Fruit fly (Drosophila melanogaster) whole organism: ENCODE data around the gene CG14205.

ENCODE experiments used
- CG8478 ChIP-seq: fragments of >200 bp; optimal IDR thresholded peaks from 2 replicates; lab custom pipeline; 2018; ENCODE audit warnings: inconsistent platforms
- Dll ChIP-seq: fragments of >200 bp; optimal IDR thresholded peaks from 2 replicates; lab custom pipeline; 2017
- EcR ChIP-seq, 2 experiments: fragments of >200 bp; optimal IDR thresholded peaks; 2 replicates each; lab custom pipeline; 2017; ENCODE audit warnings: missing biosample characterization in 2 of 2, missing genetic modification characterization in 2 of 2, missing genetic modification reagents in 2 of 2
- pan ChIP-seq: fragments of >200 bp; optimal IDR thresholded peaks from 2 replicates; lab custom pipeline; 2017
- psq ChIP-seq: fragments of >200 bp; optimal IDR thresholded peaks from 2 replicates; lab custom pipeline; 2017
- usp ChIP-seq: fragments of >200 bp; optimal IDR thresholded peaks from 2 replicates; lab custom pipeline; 2017; ENCODE audit warnings: missing biosample characterization, missing genetic modification characterization, mixed read lengths

The CG14205 gene

DNA sequence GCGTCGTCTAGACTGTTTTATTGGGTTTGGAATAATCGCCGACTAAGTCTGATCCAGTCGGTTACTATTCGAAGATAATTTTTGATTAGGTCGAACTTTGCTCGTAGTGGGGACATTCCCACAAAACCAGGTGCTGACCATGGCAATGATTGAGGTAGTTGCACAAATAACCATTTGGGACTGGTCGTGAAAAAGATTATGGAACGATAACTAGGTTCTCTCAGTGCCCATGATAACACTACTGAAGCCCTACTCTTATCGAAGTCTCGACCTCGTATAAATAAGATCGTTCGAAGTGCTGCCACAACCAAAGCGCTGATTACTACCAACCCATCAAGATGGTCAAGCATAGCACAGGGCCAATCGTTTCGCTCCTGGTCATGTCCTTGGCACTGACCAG is at the start of gene CG14205:
Gene CG14205 (plus strand): TSS at position 301 of the 400 bp plus-strand sequence.
- TF ChIP-seq psq (lab: Kevin White, UChicago) (no peak), usp (GFP tag; lab: Kevin White, UChicago) (no peak), pan (no peak)

DNA sequence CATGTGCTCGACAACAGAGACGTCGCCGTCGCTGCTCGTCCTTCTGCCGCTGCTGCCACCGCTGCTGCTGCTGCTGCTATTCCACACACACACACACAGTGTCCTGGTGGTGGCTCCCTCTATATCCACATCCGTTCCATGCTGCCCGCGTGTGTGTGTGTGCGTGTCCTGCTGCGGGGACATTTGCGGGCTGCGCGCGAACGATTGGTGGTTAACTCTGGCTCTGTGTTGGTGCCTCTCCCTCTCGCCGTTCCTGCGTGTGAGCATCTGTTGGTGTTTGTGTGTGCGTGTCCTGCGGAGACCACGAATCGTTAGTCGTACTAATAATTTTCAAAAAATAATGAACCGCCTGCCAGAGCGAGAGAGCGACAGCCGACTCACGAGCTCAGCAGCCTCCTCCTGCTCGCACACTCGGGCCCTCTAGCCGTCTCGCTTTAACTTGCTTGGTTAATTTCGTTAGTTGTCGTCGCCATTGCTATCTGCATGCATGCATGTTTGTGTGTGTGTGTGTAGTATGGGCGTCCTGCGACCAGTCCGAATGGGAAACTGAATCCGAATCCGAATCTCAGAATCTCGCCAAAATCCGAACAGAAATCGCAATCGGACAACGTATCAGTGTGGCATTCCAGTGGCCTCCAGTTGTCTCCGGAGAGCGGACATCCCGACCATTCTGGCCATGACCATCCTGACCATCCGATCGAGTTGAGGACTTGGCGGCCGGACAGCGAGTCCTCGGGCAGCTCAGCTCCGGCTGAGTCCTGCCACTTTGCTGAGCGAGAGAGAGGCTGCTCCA is 46.3 kb upstream of the CG14205 start:
- TF ChIP-seq EcR (GFP tag; optimal IDR thresholded peaks at IDR 0.05; lab: Kevin White, UChicago) (no peak), Dll (lab: Kevin White, UChicago) (peak; percentile 15), CG8478 (lab: Kevin White, UChicago) (peak; percentile 51)

DNA sequence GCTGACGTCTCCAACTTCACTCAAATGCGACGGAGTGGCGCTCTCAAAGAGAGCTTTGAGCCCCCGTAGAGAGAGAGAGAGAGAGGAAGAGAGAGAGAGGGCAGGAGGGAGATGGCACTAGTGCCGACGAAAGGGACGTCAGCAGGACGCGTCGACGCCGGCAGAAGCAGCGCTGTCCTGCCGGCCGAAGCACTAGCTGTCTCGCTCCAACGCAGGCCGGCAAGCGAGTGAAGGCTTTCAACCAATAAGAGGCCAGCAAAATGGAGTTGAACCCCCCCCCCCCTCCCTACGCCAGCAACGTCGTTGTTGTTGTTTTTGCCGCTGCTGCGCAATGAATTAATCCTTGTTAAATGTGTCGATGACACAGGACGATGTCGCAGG is 45.8 kb upstream of the CG14205 start:
- no peak for TF ChIP-seq CG8478 (lab: Kevin White, UChicago)
- no peak for TF ChIP-seq Dll (lab: Kevin White, UChicago)
- TF ChIP-seq EcR (GFP tag; optimal IDR thresholded peaks at IDR 0.05; lab: Kevin White, UChicago): no peak
- TF ChIP-seq psq (lab: Kevin White, UChicago): no peak
- no peak for TF ChIP-seq usp (GFP tag; lab: Kevin White, UChicago)
- no peak for TF ChIP-seq pan

DNA sequence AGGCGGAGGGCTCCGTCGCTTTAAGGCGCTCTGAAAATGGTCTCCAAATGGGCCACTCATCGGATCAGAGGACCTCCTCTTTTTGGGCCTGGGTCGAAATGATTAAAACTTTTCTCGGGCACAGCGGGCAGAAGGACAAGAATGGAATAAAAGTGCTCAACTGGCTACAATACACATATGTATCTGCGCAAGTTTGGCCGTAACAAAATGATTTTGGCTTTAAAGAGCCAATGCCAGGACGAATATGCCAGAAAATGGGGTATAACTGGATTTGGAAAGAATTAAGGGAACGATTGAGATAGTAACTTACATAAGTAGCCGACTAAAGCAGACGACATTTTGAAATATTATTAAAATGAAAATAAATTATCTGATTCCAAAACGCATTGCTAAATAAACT is 45.0 kb upstream of the CG14205 start, which contains the start of gene CG32532:
Gene CG32532 (minus strand): TSS at position 101 of the 400 bp plus-strand sequence.
- TF ChIP-seq psq (lab: Kevin White, UChicago) (no peak), EcR (GFP tag; optimal IDR thresholded peaks at IDR 0.05; lab: Kevin White, UChicago) (no peak), pan (no peak), CG8478 (lab: Kevin White, UChicago) (no peak), usp (GFP tag; lab: Kevin White, UChicago) (no peak), Dll (lab: Kevin White, UChicago) (no peak)

DNA sequence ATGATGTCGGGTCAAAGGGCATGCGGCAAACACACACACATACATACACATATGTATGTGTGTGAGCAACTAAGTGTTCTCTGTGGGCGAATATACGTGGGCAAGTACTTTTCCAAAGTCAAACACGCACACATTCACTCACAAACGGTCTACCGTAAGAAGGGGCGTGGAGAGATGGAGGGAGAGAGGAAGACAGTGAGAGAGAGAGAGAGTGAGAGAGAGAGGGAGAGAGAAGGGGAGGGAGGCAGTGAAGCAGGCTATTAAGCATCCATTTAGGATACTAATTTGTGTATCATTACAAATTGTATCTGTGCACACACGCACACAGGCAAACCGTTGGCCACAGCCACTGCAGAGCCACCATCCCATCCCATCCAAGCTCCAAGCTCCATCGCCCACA is 44.0 kb upstream of the CG14205 start:
- no peak for TF ChIP-seq usp (GFP tag; lab: Kevin White, UChicago)
- TF ChIP-seq psq (lab: Kevin White, UChicago): no peak
- no peak for TF ChIP-seq CG8478 (lab: Kevin White, UChicago)
- TF ChIP-seq Dll (lab: Kevin White, UChicago): no peak
- TF ChIP-seq EcR (GFP tag; optimal IDR thresholded peaks at IDR 0.05; lab: Kevin White, UChicago): no peak
- TF ChIP-seq pan: no peak

DNA sequence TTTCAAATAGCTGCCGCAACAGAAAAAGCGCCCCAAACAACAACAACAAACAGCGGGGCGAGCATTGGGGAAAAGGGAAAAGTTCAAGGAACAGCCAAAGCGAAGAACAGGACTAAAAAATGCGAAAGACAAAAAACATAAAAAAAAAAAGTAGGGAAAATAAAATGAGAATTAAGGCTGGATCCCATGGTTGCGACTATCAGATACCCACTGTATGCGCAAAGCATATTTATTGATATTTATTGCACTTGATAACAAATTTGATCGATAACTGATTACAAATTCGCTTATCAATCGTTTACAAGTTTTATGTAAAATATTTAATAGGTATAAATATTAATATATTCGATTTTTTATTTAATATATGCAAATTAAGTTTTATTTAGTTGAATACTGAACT is 42.8 kb upstream of the CG14205 start:
- TF ChIP-seq psq (lab: Kevin White, UChicago) (no peak), pan (no peak), usp (GFP tag; lab: Kevin White, UChicago) (no peak), Dll (lab: Kevin White, UChicago) (no peak), EcR (GFP tag; optimal IDR thresholded peaks at IDR 0.05; lab: Kevin White, UChicago) (no peak), CG8478 (lab: Kevin White, UChicago) (no peak)

DNA sequence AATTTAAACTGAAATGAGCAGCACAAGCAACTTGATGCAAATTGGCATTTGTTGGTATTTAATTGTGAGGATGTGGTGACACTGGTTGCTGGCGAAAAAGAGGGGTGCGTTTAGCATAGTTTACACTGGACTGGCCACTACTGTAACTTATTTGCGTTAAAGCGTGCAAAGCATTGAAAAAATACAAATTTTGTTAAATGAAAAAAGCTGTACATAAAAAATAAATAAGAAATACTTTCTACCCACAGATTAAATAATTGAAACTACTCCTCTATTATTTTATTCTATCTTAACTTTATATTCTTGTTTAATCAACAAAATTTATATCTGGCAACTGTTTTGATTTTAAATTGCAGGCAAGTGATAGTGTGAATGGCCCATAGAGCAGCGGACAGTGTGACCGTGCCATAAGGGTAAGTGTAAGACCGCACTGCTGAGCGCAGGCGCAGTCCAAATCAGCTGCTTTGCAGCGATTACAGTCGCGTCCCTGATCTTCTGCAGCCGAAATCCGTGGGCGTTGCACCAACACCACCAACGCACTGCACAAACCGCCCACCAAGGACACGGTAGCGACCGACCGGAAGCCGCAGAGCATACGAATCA is 26.6 kb upstream of the CG14205 start, which contains the start of the genes Grip84 and car:
Gene Grip84 (minus strand): TSS at position 51 of the 603 bp plus-strand sequence.
Gene car (plus strand): TSS at position 306 of the 603 bp plus-strand sequence.
- TF ChIP-seq pan (no peak), psq (lab: Kevin White, UChicago) (no peak), Dll (lab: Kevin White, UChicago) (no peak), usp (GFP tag; lab: Kevin White, UChicago) (no peak), CG8478 (lab: Kevin White, UChicago) (no peak)

DNA sequence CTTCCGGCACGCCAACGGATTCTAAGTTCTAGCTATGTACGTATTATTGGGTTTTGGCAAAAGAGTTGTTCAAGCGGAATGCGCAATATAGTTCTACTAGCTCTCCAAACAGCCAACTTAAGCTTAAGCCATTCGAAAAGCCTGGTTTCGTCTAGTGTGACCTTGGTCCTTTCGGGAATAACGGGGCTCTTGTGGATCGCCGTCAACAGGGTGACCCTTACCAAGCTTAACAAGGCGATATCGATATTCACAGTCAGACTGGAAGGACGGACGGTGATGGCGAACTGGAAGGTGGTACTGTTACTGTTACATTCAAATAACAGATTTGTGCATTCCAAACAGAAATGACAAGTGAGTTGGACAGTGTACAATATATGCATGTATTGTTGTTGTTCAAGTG is 18.7 kb upstream of the CG14205 start:
- TF ChIP-seq psq (lab: Kevin White, UChicago): no peak
- no peak for TF ChIP-seq pan
- no peak for TF ChIP-seq usp (GFP tag; lab: Kevin White, UChicago)
- no peak for TF ChIP-seq CG8478 (lab: Kevin White, UChicago)
- TF ChIP-seq EcR (GFP tag; optimal IDR thresholded peaks at IDR 0.05; lab: Kevin White, UChicago): no peak
- no peak for TF ChIP-seq Dll (lab: Kevin White, UChicago)

DNA sequence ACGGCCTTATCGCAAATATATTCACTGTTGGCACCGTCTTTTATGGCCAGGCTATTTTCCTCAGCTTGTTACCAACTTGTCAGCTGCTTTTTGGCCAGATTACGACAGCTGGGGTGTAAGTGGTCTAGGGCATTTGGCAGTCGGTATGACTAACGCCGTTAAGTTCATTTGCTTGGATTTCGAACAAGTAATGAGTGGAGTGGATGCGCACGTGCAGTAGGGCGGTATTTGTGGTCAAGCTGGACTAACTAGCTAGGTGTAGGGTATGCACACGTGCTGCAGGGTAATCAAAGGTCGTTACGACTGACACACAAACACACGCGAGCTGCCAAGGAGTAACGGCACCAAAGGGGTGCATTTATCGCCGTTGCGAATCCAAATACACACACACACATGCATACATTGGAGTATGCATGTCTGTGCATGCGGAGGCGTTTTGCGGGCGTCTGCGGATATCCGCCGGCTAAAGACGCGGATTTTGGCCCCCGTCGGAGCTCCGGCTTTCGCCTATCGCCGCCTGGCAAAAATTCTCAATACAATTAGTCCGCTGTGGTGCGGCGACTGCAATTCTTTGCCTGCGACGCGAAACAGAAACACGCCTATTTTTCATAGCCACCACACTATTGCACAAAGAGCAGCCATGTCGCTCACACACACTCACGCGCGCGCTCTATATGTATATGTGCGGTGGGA is 14.3 kb upstream of the CG14205 start:
- no peak for TF ChIP-seq EcR (GFP tag; optimal IDR thresholded peaks at IDR 0.05; lab: Kevin White, UChicago)
- no peak for TF ChIP-seq CG8478 (lab: Kevin White, UChicago)
- no peak for TF ChIP-seq psq (lab: Kevin White, UChicago)
- no peak for TF ChIP-seq Dll (lab: Kevin White, UChicago)
- no peak for TF ChIP-seq usp (GFP tag; lab: Kevin White, UChicago)
- no peak for TF ChIP-seq pan

DNA sequence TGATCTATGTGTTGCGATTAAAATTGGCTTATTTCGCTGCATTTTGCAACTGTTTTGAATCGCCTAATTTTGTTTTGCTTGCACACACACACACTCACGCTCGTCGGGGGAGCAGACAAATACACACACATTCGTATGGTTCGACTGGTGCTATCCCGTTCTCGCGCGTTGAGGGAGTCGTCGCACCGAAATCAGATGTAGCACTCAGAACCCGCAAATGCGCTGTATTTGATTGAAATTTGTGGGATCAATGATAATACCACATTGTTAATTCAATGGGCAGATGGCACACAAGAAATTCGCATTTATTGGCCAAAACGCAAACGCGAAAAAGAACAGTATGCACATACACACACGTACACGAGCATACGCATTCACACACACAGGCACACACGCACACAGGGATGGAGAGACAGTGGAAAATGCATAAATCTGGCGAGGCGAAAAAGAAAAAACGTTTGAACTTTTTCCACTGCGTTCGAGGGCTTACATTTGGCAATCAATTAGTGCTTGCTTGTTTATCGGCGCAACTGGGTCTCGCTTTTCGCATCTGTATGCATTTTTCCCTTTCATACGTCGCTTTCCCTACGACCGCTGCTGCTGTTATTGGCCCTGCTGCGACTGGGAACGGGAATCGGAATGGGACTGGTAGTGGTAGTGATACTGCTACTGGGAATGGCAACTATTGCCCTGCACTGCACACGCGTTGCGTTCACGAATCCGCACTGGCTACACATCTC is 13.3 kb upstream of the CG14205 start:
- TF ChIP-seq CG8478 (lab: Kevin White, UChicago) (peak; percentile 89), pan (no peak)

DNA sequence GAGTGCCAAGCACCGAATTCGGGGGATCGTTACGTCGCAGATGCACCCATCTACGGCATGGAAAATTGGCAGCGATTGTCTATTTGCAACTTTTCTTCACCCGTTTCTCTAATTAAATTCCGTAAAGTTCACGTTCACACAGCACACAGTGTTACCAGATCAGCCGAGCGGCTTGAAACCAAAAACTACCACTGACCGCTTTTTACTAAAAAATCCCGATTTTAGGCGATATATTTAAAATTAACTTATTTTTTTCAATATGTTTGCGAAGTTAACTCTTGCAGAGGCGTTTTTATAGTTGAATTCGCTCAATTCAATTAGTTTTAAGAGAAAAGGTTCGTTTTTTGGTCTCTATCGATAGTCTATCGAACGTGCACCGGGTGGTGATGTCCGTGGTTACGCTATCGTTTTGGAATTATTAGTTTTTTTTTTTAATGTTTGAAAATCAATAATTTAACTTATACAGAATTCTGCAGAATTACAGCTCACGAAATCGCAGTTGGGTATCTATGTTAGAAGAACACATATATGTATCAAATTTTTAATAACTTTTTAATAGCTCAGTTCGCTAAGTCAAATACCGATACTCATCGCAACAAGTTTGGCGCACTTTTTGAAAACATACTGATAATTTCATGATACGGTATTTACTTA is 12.6 kb upstream of the CG14205 start, which contains the start of gene Tao:
Gene Tao (minus strand): TSS at position 153 of the 654 bp plus-strand sequence.
- TF ChIP-seq Dll (lab: Kevin White, UChicago) (no peak), EcR (GFP tag; optimal IDR thresholded peaks at IDR 0.05; lab: Kevin White, UChicago) (no peak)
